Worm (Caenorhabditis elegans) whole organism, L1 larva: ENCODE results near the gene sor-1.
A peak's percentile ranks its signal among the peaks of the same experiment; 100 is the strongest.

ENCODE experiments used
- C16A3.4 ChIP-seq: fragments of 150-350 bp; optimal IDR thresholded peaks from 2 replicates; lab custom pipeline; 2014; ENCODE audit warnings: missing biosample characterization, missing genetic modification characterization
- aly-2 ChIP-seq: fragments of 150-350 bp; optimal IDR thresholded peaks from 2 replicates; lab custom pipeline; 2014; ENCODE audit warnings: missing biosample characterization, missing genetic modification characterization
- blmp-1 ChIP-seq: fragments of 150-350 bp; optimal IDR thresholded peaks from 2 replicates; lab custom pipeline; 2014; ENCODE audit warnings: missing biosample characterization, missing genetic modification characterization
- ceh-63 ChIP-seq: fragments of 200-800 bp; sonication (Bioruptor generic); optimal IDR thresholded peaks from 2 replicates; lab custom pipeline; 2018; ENCODE audit warnings: mild to moderate bottlenecking, missing genetic modification characterization, missing compliant biosample characterization
- ceh-8 ChIP-seq: fragments of 200-800 bp; sonication (Bioruptor generic); optimal IDR thresholded peaks from 2 replicates; lab custom pipeline; 2018; ENCODE audit warnings: mild to moderate bottlenecking, missing genetic modification characterization, moderate library complexity, missing compliant biosample characterization
- ceh-82 ChIP-seq, 3 experiments: fragments of 150-350 bp in 1 of 3; sonication (generic microtip) in 2 of 3; optimal IDR thresholded peaks; 2 replicates each; lab custom pipeline; 2014 to 2017; ENCODE audit warnings: missing biosample characterization in 3 of 3, missing genetic modification characterization in 3 of 3
- ceh-88 ChIP-seq: fragments of 200-800 bp; sonication (Bioruptor generic); IDR thresholded peaks from 2 replicates; pipeline ENCODE4 v1.3.6; 2022; ENCODE audit warnings: missing genetic modification characterization, missing compliant biosample characterization
- ces-1 ChIP-seq: fragments of 150-350 bp; optimal IDR thresholded peaks from 2 replicates; lab custom pipeline; 2014; ENCODE audit warnings: missing biosample characterization, missing genetic modification reagents, missing genetic modification characterization
- efl-1 ChIP-seq, 4 experiments: fragments of 150-350 bp; optimal IDR thresholded peaks in 3 of 4; peaks in 1 of 4; 1 replicate in 1 of 4; 2 replicates in 3 of 4; lab custom pipeline; 2014; ENCODE audit warnings: missing biosample characterization in 2 of 4, missing genetic modification characterization in 2 of 4, missing genetic modification reagents in 2 of 4
- elt-2 ChIP-seq: sonication (generic microtip); optimal IDR thresholded peaks from 2 replicates; lab custom pipeline; 2016; ENCODE audit warnings: missing genetic modification characterization, mild to moderate bottlenecking, inconsistent platforms, missing compliant biosample characterization, missing genetic modification reagents
- ets-5 ChIP-seq: fragments of 200-800 bp; sonication (Bioruptor generic); IDR thresholded peaks from 2 replicates; pipeline ENCODE4 v1.3.6; 2022; ENCODE audit warnings: missing genetic modification characterization, missing compliant biosample characterization
- fkh-10 ChIP-seq: sonication (generic microtip); optimal IDR thresholded peaks from 2 replicates; lab custom pipeline; 2017; ENCODE audit warnings: missing biosample characterization, missing genetic modification reagents, missing genetic modification characterization
- fkh-8 ChIP-seq: sonication (generic microtip); optimal IDR thresholded peaks from 2 replicates; lab custom pipeline; 2016; ENCODE audit warnings: mild to moderate bottlenecking, missing genetic modification characterization, missing compliant biosample characterization
- fos-1 ChIP-seq: fragments of 150-350 bp; optimal IDR thresholded peaks from 2 replicates; lab custom pipeline; 2014; ENCODE audit warnings: missing biosample characterization, missing genetic modification characterization
- jun-1 ChIP-seq: fragments of 150-350 bp; optimal IDR thresholded peaks from 2 replicates; lab custom pipeline; 2014; ENCODE audit warnings: missing biosample characterization, missing genetic modification reagents, missing genetic modification characterization
- lin-35 ChIP-seq, 2 experiments: fragments of 150-350 bp; optimal IDR thresholded peaks; 2 replicates each; lab custom pipeline; 2014; ENCODE audit warnings: missing biosample characterization in 2 of 2, missing genetic modification characterization in 2 of 2, missing genetic modification reagents in 2 of 2
- lir-3 ChIP-seq: sonication (generic microtip); optimal IDR thresholded peaks from 2 replicates; lab custom pipeline; 2016; ENCODE audit warnings: mild to moderate bottlenecking, missing genetic modification characterization, moderate library complexity, missing compliant biosample characterization; ENCODE audit not compliant: poor library complexity
- mef-2 ChIP-seq: fragments of 150-350 bp; optimal IDR thresholded peaks from 2 replicates; lab custom pipeline; 2014; ENCODE audit warnings: missing biosample characterization, missing genetic modification characterization
- mep-1 ChIP-seq: fragments of 150-350 bp; optimal IDR thresholded peaks from 2 replicates; lab custom pipeline; 2014; ENCODE audit warnings: missing biosample characterization, missing genetic modification characterization
- nhr-11 ChIP-seq: fragments of 150-350 bp; optimal IDR thresholded peaks from 2 replicates; lab custom pipeline; 2014; ENCODE audit warnings: missing biosample characterization, missing genetic modification characterization
- nhr-12 ChIP-seq: sonication (generic microtip); optimal IDR thresholded peaks from 2 replicates; lab custom pipeline; 2017; ENCODE audit warnings: missing biosample characterization, missing genetic modification characterization
- nhr-19 ChIP-seq: fragments of 200-800 bp; sonication (Bioruptor generic); conservative IDR thresholded peaks from 2 replicates; pipeline ENCODE4 v1.3.6; 2022; ENCODE audit warnings: missing genetic modification characterization, missing compliant biosample characterization
- nhr-20 ChIP-seq: sonication (generic microtip); optimal IDR thresholded peaks from 2 replicates; lab custom pipeline; 2016; ENCODE audit warnings: mild to moderate bottlenecking, missing genetic modification characterization, missing compliant biosample characterization
- nhr-71 ChIP-seq: sonication (generic microtip); optimal IDR thresholded peaks from 2 replicates; lab custom pipeline; 2016; ENCODE audit warnings: mild to moderate bottlenecking, missing genetic modification characterization, moderate library complexity, missing compliant biosample characterization
- nhr-76 ChIP-seq: sonication (generic microtip); optimal IDR thresholded peaks from 2 replicates; lab custom pipeline; 2017; ENCODE audit warnings: missing biosample characterization, missing genetic modification characterization
- nhr-77 ChIP-seq: fragments of 150-350 bp; optimal IDR thresholded peaks from 2 replicates; lab custom pipeline; 2014; ENCODE audit warnings: missing biosample characterization, missing genetic modification characterization
- nhr-84 ChIP-seq: sonication (generic microtip); optimal IDR thresholded peaks from 2 replicates; lab custom pipeline; 2017; ENCODE audit warnings: missing biosample characterization, missing genetic modification characterization
- nhr-90 ChIP-seq: sonication (generic microtip); optimal IDR thresholded peaks from 2 replicates; lab custom pipeline; 2016; ENCODE audit warnings: mild to moderate bottlenecking, missing genetic modification characterization, missing compliant biosample characterization; ENCODE audit not compliant: poor library complexity
- pax-3 ChIP-seq: fragments of 200-800 bp; sonication (Bioruptor generic); optimal IDR thresholded peaks from 2 replicates; lab custom pipeline; 2018; ENCODE audit warnings: mild to moderate bottlenecking, missing genetic modification characterization, moderate library complexity, missing compliant biosample characterization
- pqm-1 ChIP-seq: sonication (generic microtip); optimal IDR thresholded peaks from 3 replicates; lab custom pipeline; 2017; ENCODE audit warnings: missing biosample characterization, missing genetic modification characterization
- skn-1 ChIP-seq: fragments of 150-350 bp; optimal IDR thresholded peaks from 2 replicates; lab custom pipeline; 2014; ENCODE audit warnings: missing biosample characterization, missing genetic modification characterization
- snpc-4 ChIP-seq: fragments of 150-350 bp; optimal IDR thresholded peaks from 2 replicates; lab custom pipeline; 2014; ENCODE audit warnings: missing biosample characterization, missing genetic modification characterization
- sptf-1 ChIP-seq: fragments of 150-350 bp; optimal IDR thresholded peaks from 2 replicates; lab custom pipeline; 2014; ENCODE audit warnings: missing biosample characterization, missing genetic modification characterization
- unc-130 ChIP-seq: fragments of 150-350 bp; optimal IDR thresholded peaks from 2 replicates; lab custom pipeline; 2017; ENCODE audit warnings: missing biosample characterization, missing genetic modification characterization, inconsistent platforms
- unc-62 ChIP-seq: fragments of 150-350 bp; optimal IDR thresholded peaks from 2 replicates; lab custom pipeline; 2014; ENCODE audit warnings: missing biosample characterization, missing genetic modification reagents, missing genetic modification characterization
- unc-86 ChIP-seq: sonication (generic microtip); optimal IDR thresholded peaks from 2 replicates; lab custom pipeline; 2016; ENCODE audit warnings: missing genetic modification characterization, missing compliant biosample characterization
- vab-15 ChIP-seq: sonication (generic microtip); optimal IDR thresholded peaks from 2 replicates; lab custom pipeline; 2017; ENCODE audit warnings: missing genotype, mild to moderate bottlenecking, missing genetic modification characterization, missing compliant biosample characterization
- zag-1 ChIP-seq: fragments of 150-350 bp; optimal IDR thresholded peaks from 2 replicates; lab custom pipeline; 2014; ENCODE audit warnings: missing biosample characterization, missing genetic modification characterization
- zip-4 ChIP-seq: fragments of 200-800 bp; sonication (Bioruptor generic); optimal IDR thresholded peaks from 2 replicates; lab custom pipeline; 2018; ENCODE audit warnings: mild to moderate bottlenecking, missing genetic modification characterization, moderate library complexity, missing compliant biosample characterization

sor-1 gene

DNA sequence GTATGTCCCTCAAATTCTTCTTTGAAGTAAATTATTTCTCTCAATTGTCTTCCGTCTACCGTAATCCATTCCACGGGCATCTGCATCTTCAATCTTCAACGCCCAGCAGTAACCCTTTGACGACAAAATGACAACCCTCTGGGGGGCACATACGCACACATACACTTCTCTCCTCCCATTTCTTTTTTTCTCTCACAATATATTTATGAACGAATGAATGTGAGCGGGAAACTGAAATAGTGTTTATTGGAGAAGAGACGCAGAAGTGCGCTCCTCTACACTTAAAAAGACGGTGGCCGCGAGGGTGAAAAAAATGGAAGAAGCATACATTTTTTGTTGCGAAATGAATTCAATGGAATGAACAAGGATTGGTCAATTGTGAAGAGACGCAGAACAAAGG lies 6.0 kb upstream of the sor-1 start (continued):
- no peak for TF ChIP-seq nhr-84
- TF ChIP-seq nhr-71 (tag; lab: Kevin White, UChicago), result peak; percentile 72
- peak; percentile 66 for TF ChIP-seq unc-86 (tag; lab: Kevin White, UChicago)
- TF ChIP-seq nhr-12 (tag; lab: Kevin White, UChicago), result no peak
- TF ChIP-seq fos-1 (tag; lab: Kevin White, UChicago), result peak; percentile 63
- peak; percentile 24 for TF ChIP-seq elt-2 (tag; lab: Kevin White, UChicago)
- peak; percentile 97 for TF ChIP-seq mep-1 (tag; lab: Kevin White, UChicago)
- TF ChIP-seq jun-1, result peak; percentile 57
- peak; percentile 80 for TF ChIP-seq fkh-8 (tag; lab: Kevin White, UChicago)
- peak; percentile 61 for TF ChIP-seq snpc-4 (tag; lab: Kevin White, UChicago)
- peak; percentile 25 to 63 (median 34) for TF ChIP-seq ceh-82 (tag; optimal IDR thresholded peaks at IDR 0.05; lab: Kevin White, UChicago)
- TF ChIP-seq skn-1 (tag; lab: Kevin White, UChicago), result peak; percentile 88
- no peak for TF ChIP-seq vab-15
- no peak for TF ChIP-seq nhr-76 (tag; lab: Kevin White, UChicago)
- peak; percentile 58 to 77 for TF ChIP-seq efl-1 (optimal IDR thresholded peaks at IDR 0.05; lab: Kevin White, UChicago)
- TF ChIP-seq efl-1 (GFP tag; optimal IDR thresholded peaks at IDR 0.05 in 1 of 2; lab: Kevin White, UChicago), result peak; percentile 57 to 77
- peak; percentile 54 for TF ChIP-seq fkh-10 (GFP tag; lab: Kevin White, UChicago)
- TF ChIP-seq ets-5, result no peak
- no peak for TF ChIP-seq C16A3.4 (tag; lab: Kevin White, UChicago)
- peak; percentile 67 to 77 for TF ChIP-seq lin-35 (GFP tag; optimal IDR thresholded peaks at IDR 0.05; lab: Kevin White, UChicago)

DNA sequence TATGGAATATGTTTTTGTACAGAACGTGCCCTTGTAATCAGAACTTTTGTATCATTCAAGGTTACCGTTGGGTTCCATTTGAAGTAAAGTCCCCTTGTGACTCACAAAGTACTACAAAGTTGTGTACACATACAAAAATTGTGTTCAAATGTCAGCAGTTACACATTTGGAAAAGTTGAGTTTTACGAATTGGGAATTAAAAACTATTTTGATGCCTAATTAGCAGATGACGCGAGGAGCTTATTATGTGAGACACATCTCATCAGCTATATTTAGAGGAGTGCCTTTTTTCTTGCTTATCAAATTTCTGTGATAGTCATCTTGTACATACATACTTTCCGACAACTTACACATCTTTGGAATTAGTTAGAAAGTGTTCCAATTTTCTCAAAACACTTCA lies 4.5 kb upstream of the sor-1 start:
- TF ChIP-seq ceh-8 (GFP tag; lab: Kevin White, UChicago), result peak; percentile 55
- no peak for TF ChIP-seq nhr-19 (GFP tag; lab: Robert Waterston, UW)

DNA sequence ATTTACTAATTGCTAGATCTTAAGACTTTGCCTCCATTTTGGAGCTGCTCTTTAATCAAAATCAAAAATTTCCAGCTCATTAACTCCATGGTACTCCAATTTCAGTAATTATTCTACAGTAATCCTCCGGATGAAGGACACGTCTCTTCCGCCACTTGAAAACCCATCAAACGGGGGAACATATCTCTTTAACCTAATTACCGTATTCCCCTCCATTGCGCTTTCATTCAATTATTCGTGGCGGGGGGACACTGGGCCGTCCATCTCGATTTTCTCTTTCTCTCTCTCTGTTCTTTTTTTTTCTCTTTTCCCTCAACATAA lies 1.1 kb upstream of the sor-1 start:
- TF ChIP-seq nhr-11 (tag; lab: Kevin White, UChicago) (no peak), nhr-77 (no peak), zag-1 (no peak), pqm-1 (tag; lab: Kevin White, UChicago) (no peak), zip-4 (no peak), nhr-90 (tag; lab: Kevin White, UChicago) (no peak), ceh-63 (GFP tag; lab: Kevin White, UChicago) (no peak), jun-1 (no peak), ces-1 (GFP tag; lab: Kevin White, UChicago) (peak; percentile 92), nhr-20 (tag; lab: Kevin White, UChicago) (no peak), fkh-10 (GFP tag; lab: Kevin White, UChicago) (no peak), nhr-12 (tag; lab: Kevin White, UChicago) (no peak), unc-62 (GFP tag; lab: Kevin White, UChicago) (no peak), ceh-88 (GFP tag; lab: Robert Waterston, UW) (no peak), mep-1 (tag; lab: Kevin White, UChicago) (peak; percentile 8), vab-15 (no peak), lir-3 (tag; lab: Kevin White, UChicago) (no peak), pax-3 (tag; lab: Kevin White, UChicago) (no peak), fkh-8 (tag; lab: Kevin White, UChicago) (no peak), fos-1 (tag; lab: Kevin White, UChicago) (no peak), aly-2 (tag; lab: Kevin White, UChicago) (no peak), mef-2 (no peak), unc-130 (tag; lab: Kevin White, UChicago) (no peak), sptf-1 (tag; lab: Kevin White, UChicago) (no peak), blmp-1 (tag; lab: Kevin White, UChicago) (peak; percentile 84)
